Worm (Caenorhabditis elegans): Measurements from ENCODE around the gene R02D5.8.

DNA sequence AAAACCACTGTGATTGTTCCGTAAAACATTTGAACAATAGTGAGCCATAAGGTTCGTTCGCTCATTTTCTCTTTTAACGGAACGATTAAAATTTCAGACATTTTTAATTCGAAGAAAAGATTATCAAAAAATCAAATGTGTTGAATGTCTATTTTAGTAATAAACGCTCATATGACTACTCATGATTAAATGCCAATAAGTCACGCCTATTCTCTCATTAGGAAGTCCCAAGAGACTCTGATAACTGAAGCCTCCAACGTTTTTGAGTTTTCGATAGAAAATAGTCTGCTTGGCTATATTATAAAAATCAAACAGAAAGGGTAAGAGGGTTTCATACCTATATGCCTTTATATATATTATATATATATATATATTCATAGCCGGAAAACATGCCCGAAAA, 37.0 kb upstream of the R02D5.8 start, which contains the start of gene srg-47:
- TF ChIP-seq ztf-11 (tag; optimal IDR thresholded peaks at IDR 0.05) (no peak), blmp-1 (tag; optimal IDR thresholded peaks at IDR 0.05) (no peak), nhr-237 (tag; optimal IDR thresholded peaks at IDR 0.05) (no peak), nhr-12 (tag; optimal IDR thresholded peaks at IDR 0.05) (no peak), nhr-28 (tag; optimal IDR thresholded peaks at IDR 0.05) (no peak), lin-13 (tag; optimal IDR thresholded peaks at IDR 0.05) (no peak), M03D4.4 (tag; optimal IDR thresholded peaks at IDR 0.05) (no peak), unc-39 (tag; optimal IDR thresholded peaks at IDR 0.05) (no peak), nhr-76 (tag; optimal IDR thresholded peaks at IDR 0.05) (no peak), unc-62 (GFP tag; optimal IDR thresholded peaks at IDR 0.05) (no peak), unc-120 (tag; optimal IDR thresholded peaks at IDR 0.05; ENCODE audit: poor library complexity, severe bottlenecking) (no peak)

Measured in whole organism, mixed stage, embryonic.